Worm (Caenorhabditis elegans) whole organism, L4/young adult: ENCODE data around the gene VW02B12L.2.

Source experiments
- W03F9.2 ChIP-seq: fragments of 150-350 bp; optimal IDR thresholded peaks from 2 replicates; lab custom pipeline; 2014; ENCODE audit warnings: missing biosample characterization, missing genetic modification characterization
- dao-5 ChIP-seq: sonication (generic microtip); optimal IDR thresholded peaks from 2 replicates; lab custom pipeline; 2016; ENCODE audit warnings: missing genotype, missing genetic modification characterization, moderate library complexity, missing compliant biosample characterization

DNA sequence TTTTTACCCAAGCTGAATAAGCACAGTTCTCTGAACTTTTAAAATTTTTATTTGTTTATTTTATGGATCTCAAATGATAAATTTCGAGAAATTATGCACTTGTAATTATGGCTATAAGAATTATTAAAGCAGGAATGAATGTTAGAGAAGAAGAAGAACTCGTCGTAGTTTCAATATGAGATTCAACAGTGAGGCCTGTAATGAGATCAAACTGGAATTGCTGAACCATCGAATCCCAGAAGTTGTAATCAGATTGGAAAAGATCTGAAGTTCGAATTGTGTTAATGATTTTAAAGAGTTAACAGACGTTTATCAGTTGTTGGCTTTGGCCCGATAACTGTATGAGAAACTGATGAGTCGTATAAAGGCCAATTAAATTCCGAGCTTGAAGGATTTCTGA is 15.6 kb upstream of the VW02B12L.2 start:
- TF ChIP-seq dao-5 (tag; lab: Kevin White, UChicago) (no peak), W03F9.2 (tag; lab: Kevin White, UChicago) (no peak)
